Worm (Caenorhabditis elegans) whole organism, mixed stage, embryonic: ENCODE data around the gene Y37D8A.26.

Experiments
- ceh-39 ChIP-seq: fragments of 150-350 bp; optimal IDR thresholded peaks from 2 replicates; lab custom pipeline; 2014; ENCODE audit warnings: missing biosample characterization, missing genetic modification characterization
- cnd-1 ChIP-seq: fragments of 200-800 bp; sonication (Bioruptor generic); optimal IDR thresholded peaks from 2 replicates; lab custom pipeline; 2018; ENCODE audit warnings: mild to moderate bottlenecking, missing genetic modification characterization, missing compliant biosample characterization
- elt-1 ChIP-seq: sonication (generic microtip); optimal IDR thresholded peaks from 2 replicates; lab custom pipeline; 2017; ENCODE audit warnings: missing genetic modification characterization, mild to moderate bottlenecking, missing compliant biosample characterization, antibody characterized with exemption, moderate library complexity, borderline replicate concordance; ENCODE audit not compliant: insufficient read depth
- elt-3 ChIP-seq: fragments of 150-350 bp; optimal IDR thresholded peaks from 2 replicates; lab custom pipeline; 2014; ENCODE audit warnings: missing biosample characterization, missing genetic modification characterization
- flh-1 ChIP-seq: fragments of 200-800 bp; sonication (Bioruptor generic); optimal IDR thresholded peaks from 2 replicates; lab custom pipeline; 2018; ENCODE audit warnings: mild to moderate bottlenecking, missing genetic modification characterization, moderate library complexity, missing compliant biosample characterization
- lsy-2 ChIP-seq: fragments of 150-350 bp; optimal IDR thresholded peaks from 2 replicates; lab custom pipeline; 2014; ENCODE audit warnings: missing biosample characterization, missing genetic modification characterization
- mep-1 ChIP-seq: fragments of 150-350 bp; optimal IDR thresholded peaks from 2 replicates; lab custom pipeline; 2017; ENCODE audit warnings: missing biosample characterization, missing genetic modification reagents, missing genetic modification characterization, inconsistent platforms
- nhr-237 ChIP-seq: fragments of 150-350 bp; optimal IDR thresholded peaks from 2 replicates; lab custom pipeline; 2014; ENCODE audit warnings: missing biosample characterization, missing genetic modification characterization
- nhr-76 ChIP-seq: sonication (generic microtip); optimal IDR thresholded peaks from 2 replicates; lab custom pipeline; 2017; ENCODE audit warnings: missing biosample characterization, missing genetic modification characterization
- sptf-1 ChIP-seq: sonication (generic microtip); optimal IDR thresholded peaks from 2 replicates; lab custom pipeline; 2017; ENCODE audit warnings: mild to moderate bottlenecking, missing genetic modification characterization, moderate library complexity, missing compliant biosample characterization
- unc-120 ChIP-seq: sonication (generic microtip); optimal IDR thresholded peaks from 2 replicates; lab custom pipeline; 2017; ENCODE audit warnings: missing genetic modification characterization, missing compliant biosample characterization; ENCODE audit not compliant: poor library complexity, severe bottlenecking

DNA sequence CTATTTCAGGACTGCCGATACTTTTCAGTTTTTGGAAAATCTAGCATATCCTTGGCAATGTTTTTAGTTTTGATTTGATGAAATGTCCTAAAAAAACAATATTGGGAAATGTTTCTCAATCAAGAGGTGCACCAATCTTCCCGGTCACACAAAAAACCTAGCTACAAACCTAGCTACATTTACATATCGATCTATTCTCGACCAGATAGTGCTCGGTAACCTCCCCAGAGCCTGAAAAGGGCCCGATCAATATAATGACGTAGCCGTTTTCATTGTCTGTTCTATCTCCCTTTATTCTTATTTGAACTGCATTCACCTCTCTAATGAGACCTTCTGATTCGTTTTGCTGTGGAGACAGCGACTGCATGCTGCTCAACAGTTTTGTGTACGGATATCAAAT, 48.8 kb downstream of the Y37D8A.26 start, which contains the start of gene BE10.3:
- TF ChIP-seq elt-3 (tag; lab: Kevin White, UChicago) (no peak), cnd-1 (tag; lab: Kevin White, UChicago) (no peak), mep-1 (no peak), lsy-2 (tag; lab: Kevin White, UChicago) (no peak), nhr-237 (tag; lab: Kevin White, UChicago) (no peak), flh-1 (GFP tag; lab: Kevin White, UChicago) (no peak), unc-120 (tag; lab: Kevin White, UChicago) (no peak), sptf-1 (tag; lab: Kevin White, UChicago) (no peak), elt-1 (tag; lab: Kevin White, UChicago) (no peak), nhr-76 (tag; lab: Kevin White, UChicago) (no peak), ceh-39 (tag; lab: Kevin White, UChicago) (no peak)
